Worm (Caenorhabditis elegans) whole organism, L1 larva: ENCODE data around the gene C35B1.2.
A peak's percentile ranks its signal among the peaks of the same experiment; 100 is the strongest.

Source experiments
- C04F5.9 ChIP-seq: sonication (generic microtip); optimal IDR thresholded peaks from 2 replicates; lab custom pipeline; 2016; ENCODE audit warnings: missing genetic modification characterization, missing compliant biosample characterization
- C34B4.2 ChIP-seq: sonication (generic microtip); optimal IDR thresholded peaks from 2 replicates; lab custom pipeline; 2017; ENCODE audit warnings: mild to moderate bottlenecking, missing genetic modification characterization, missing compliant biosample characterization
- F16B12.6 ChIP-seq: fragments of 150-350 bp; optimal IDR thresholded peaks from 2 replicates; lab custom pipeline; 2014; ENCODE audit warnings: missing biosample characterization, missing genetic modification characterization
- aha-1 ChIP-seq: fragments of 150-350 bp; optimal IDR thresholded peaks from 2 replicates; lab custom pipeline; 2014; ENCODE audit warnings: missing biosample characterization, missing genetic modification characterization
- ama-1 ChIP-seq: fragments of 150-350 bp; optimal IDR thresholded peaks from 2 replicates; lab custom pipeline; 2014
- ceh-63 ChIP-seq: fragments of 200-800 bp; sonication (Bioruptor generic); optimal IDR thresholded peaks from 2 replicates; lab custom pipeline; 2018; ENCODE audit warnings: mild to moderate bottlenecking, missing genetic modification characterization, missing compliant biosample characterization
- ceh-82 ChIP-seq, 3 experiments: fragments of 150-350 bp in 1 of 3; sonication (generic microtip) in 2 of 3; optimal IDR thresholded peaks; 2 replicates each; lab custom pipeline; 2014 to 2017; ENCODE audit warnings: missing biosample characterization in 3 of 3, missing genetic modification characterization in 3 of 3
- ceh-88 ChIP-seq: fragments of 200-800 bp; sonication (Bioruptor generic); IDR thresholded peaks from 2 replicates; pipeline ENCODE4 v1.3.6; 2022; ENCODE audit warnings: missing genetic modification characterization, missing compliant biosample characterization
- ces-1 ChIP-seq: fragments of 150-350 bp; optimal IDR thresholded peaks from 2 replicates; lab custom pipeline; 2014; ENCODE audit warnings: missing biosample characterization, missing genetic modification reagents, missing genetic modification characterization
- dpl-1 ChIP-seq, 3 experiments: fragments of 150-350 bp in 2 of 3; sonication (generic microtip) in 1 of 3; optimal IDR thresholded peaks; 2 replicates each; lab custom pipeline; 2014 to 2017; ENCODE audit warnings: missing biosample characterization in 3 of 3, missing genetic modification characterization in 3 of 3, missing genetic modification reagents in 3 of 3
- dsc-1 ChIP-seq: sonication (generic microtip); optimal IDR thresholded peaks from 2 replicates; lab custom pipeline; 2016; ENCODE audit warnings: mild to moderate bottlenecking, missing genetic modification characterization, missing compliant biosample characterization
- egl-13 ChIP-seq: sonication (generic microtip); optimal IDR thresholded peaks from 2 replicates; lab custom pipeline; 2016; ENCODE audit warnings: missing genotype, missing genetic modification reagents, missing genetic modification characterization, missing compliant biosample characterization
- egl-27 ChIP-seq, 2 experiments: fragments of 150-350 bp in 1 of 2; sonication (generic microtip); optimal IDR thresholded peaks; 3 replicates each; lab custom pipeline; 2017 to 2018; ENCODE audit warnings: missing biosample characterization in 2 of 2, missing genetic modification characterization in 2 of 2, missing genetic modification reagents in 2 of 2
- elt-2 ChIP-seq: sonication (generic microtip); optimal IDR thresholded peaks from 2 replicates; lab custom pipeline; 2016; ENCODE audit warnings: missing genetic modification characterization, mild to moderate bottlenecking, inconsistent platforms, missing compliant biosample characterization, missing genetic modification reagents
- ets-5 ChIP-seq: fragments of 200-800 bp; sonication (Bioruptor generic); IDR thresholded peaks from 2 replicates; pipeline ENCODE4 v1.3.6; 2022; ENCODE audit warnings: missing genetic modification characterization, missing compliant biosample characterization
- fkh-4 ChIP-seq: sonication (generic microtip); optimal IDR thresholded peaks from 2 replicates; lab custom pipeline; 2016; ENCODE audit warnings: missing compliant biosample characterization, missing genetic modification characterization, borderline replicate concordance
- fos-1 ChIP-seq: fragments of 150-350 bp; optimal IDR thresholded peaks from 2 replicates; lab custom pipeline; 2014; ENCODE audit warnings: missing biosample characterization, missing genetic modification characterization
- jun-1 ChIP-seq: fragments of 150-350 bp; optimal IDR thresholded peaks from 2 replicates; lab custom pipeline; 2014; ENCODE audit warnings: missing biosample characterization, missing genetic modification reagents, missing genetic modification characterization
- lin-13 ChIP-seq: fragments of 150-350 bp; optimal IDR thresholded peaks from 2 replicates; lab custom pipeline; 2014; ENCODE audit warnings: missing biosample characterization, missing genetic modification reagents, missing genetic modification characterization
- lin-14 ChIP-seq: fragments of 200-800 bp; sonication (Bioruptor generic); optimal IDR thresholded peaks from 2 replicates; lab custom pipeline; 2018; ENCODE audit warnings: mild to moderate bottlenecking, missing genetic modification characterization, moderate library complexity, missing compliant biosample characterization
- lin-35 ChIP-seq, 2 experiments: fragments of 150-350 bp; optimal IDR thresholded peaks; 2 replicates each; lab custom pipeline; 2014; ENCODE audit warnings: missing biosample characterization in 2 of 2, missing genetic modification characterization in 2 of 2, missing genetic modification reagents in 2 of 2
- lin-39 ChIP-seq: fragments of 150-350 bp; optimal IDR thresholded peaks from 2 replicates; lab custom pipeline; 2014; ENCODE audit warnings: missing biosample characterization, missing genetic modification reagents, missing genetic modification characterization
- lsy-2 ChIP-seq, 2 experiments: fragments of 150-350 bp; optimal IDR thresholded peaks; 2 replicates each; lab custom pipeline; 2014; ENCODE audit warnings: missing biosample characterization in 2 of 2, missing genetic modification characterization in 2 of 2
- mab-9 ChIP-seq: fragments of 200-800 bp; sonication (Bioruptor generic); IDR thresholded peaks from 2 replicates; pipeline ENCODE4 v1.3.6; 2022; ENCODE audit warnings: missing genetic modification reagents, missing genetic modification characterization, missing compliant biosample characterization
- mep-1 ChIP-seq: fragments of 150-350 bp; optimal IDR thresholded peaks from 2 replicates; lab custom pipeline; 2014; ENCODE audit warnings: missing biosample characterization, missing genetic modification characterization
- nhr-11 ChIP-seq: fragments of 150-350 bp; optimal IDR thresholded peaks from 2 replicates; lab custom pipeline; 2014; ENCODE audit warnings: missing biosample characterization, missing genetic modification characterization
- nhr-12 ChIP-seq: sonication (generic microtip); optimal IDR thresholded peaks from 2 replicates; lab custom pipeline; 2017; ENCODE audit warnings: missing biosample characterization, missing genetic modification characterization
- nhr-19 ChIP-seq: fragments of 200-800 bp; sonication (Bioruptor generic); conservative IDR thresholded peaks from 2 replicates; pipeline ENCODE4 v1.3.6; 2022; ENCODE audit warnings: missing genetic modification characterization, missing compliant biosample characterization
- nhr-20 ChIP-seq: sonication (generic microtip); optimal IDR thresholded peaks from 2 replicates; lab custom pipeline; 2016; ENCODE audit warnings: mild to moderate bottlenecking, missing genetic modification characterization, missing compliant biosample characterization
- nhr-71 ChIP-seq: sonication (generic microtip); optimal IDR thresholded peaks from 2 replicates; lab custom pipeline; 2016; ENCODE audit warnings: mild to moderate bottlenecking, missing genetic modification characterization, moderate library complexity, missing compliant biosample characterization
- nhr-76 ChIP-seq: sonication (generic microtip); optimal IDR thresholded peaks from 2 replicates; lab custom pipeline; 2017; ENCODE audit warnings: missing biosample characterization, missing genetic modification characterization
- nhr-77 ChIP-seq: fragments of 150-350 bp; optimal IDR thresholded peaks from 2 replicates; lab custom pipeline; 2014; ENCODE audit warnings: missing biosample characterization, missing genetic modification characterization
- nhr-85 ChIP-seq: sonication (generic microtip); peaks from one replicate; lab custom pipeline; 2016; ENCODE audit warnings: missing genetic modification characterization, inconsistent platforms, missing compliant biosample characterization
- nhr-90 ChIP-seq: sonication (generic microtip); optimal IDR thresholded peaks from 2 replicates; lab custom pipeline; 2016; ENCODE audit warnings: mild to moderate bottlenecking, missing genetic modification characterization, missing compliant biosample characterization; ENCODE audit not compliant: poor library complexity
- pag-3 ChIP-seq: sonication (generic microtip); optimal IDR thresholded peaks from 2 replicates; lab custom pipeline; 2017; ENCODE audit warnings: missing genetic modification characterization, mild to moderate bottlenecking, missing compliant biosample characterization, antibody characterized with exemption, borderline replicate concordance; ENCODE audit not compliant: insufficient read depth
- pax-3 ChIP-seq: fragments of 200-800 bp; sonication (Bioruptor generic); optimal IDR thresholded peaks from 2 replicates; lab custom pipeline; 2018; ENCODE audit warnings: mild to moderate bottlenecking, missing genetic modification characterization, moderate library complexity, missing compliant biosample characterization
- rnt-1 ChIP-seq: sonication (generic microtip); optimal IDR thresholded peaks from 2 replicates; lab custom pipeline; 2016; ENCODE audit warnings: mild to moderate bottlenecking, missing genetic modification characterization, moderate library complexity, missing compliant biosample characterization
- skn-1 ChIP-seq: fragments of 150-350 bp; optimal IDR thresholded peaks from 2 replicates; lab custom pipeline; 2014; ENCODE audit warnings: missing biosample characterization, missing genetic modification characterization
- snu-23 ChIP-seq: sonication (generic microtip); optimal IDR thresholded peaks from 2 replicates; lab custom pipeline; 2016; ENCODE audit warnings: missing genetic modification characterization, missing compliant biosample characterization
- sptf-1 ChIP-seq: fragments of 150-350 bp; optimal IDR thresholded peaks from 2 replicates; lab custom pipeline; 2014; ENCODE audit warnings: missing biosample characterization, missing genetic modification characterization
- swsn-7 ChIP-seq: sonication (generic microtip); optimal IDR thresholded peaks from 2 replicates; lab custom pipeline; 2016; ENCODE audit warnings: missing genetic modification characterization, missing compliant biosample characterization
- tbx-2 ChIP-seq: sonication (generic microtip); optimal IDR thresholded peaks from 2 replicates; lab custom pipeline; 2016; ENCODE audit warnings: missing genetic modification characterization, missing compliant biosample characterization
- unc-130 ChIP-seq: fragments of 150-350 bp; optimal IDR thresholded peaks from 2 replicates; lab custom pipeline; 2017; ENCODE audit warnings: missing biosample characterization, missing genetic modification characterization, inconsistent platforms
- unc-30 ChIP-seq: sonication (generic microtip); optimal IDR thresholded peaks from 2 replicates; lab custom pipeline; 2017; ENCODE audit warnings: missing biosample characterization, missing genetic modification characterization
- unc-98 ChIP-seq: fragments of 200-800 bp; sonication (Bioruptor generic); IDR thresholded peaks from 2 replicates; pipeline ENCODE4 v1.3.6; 2022; ENCODE audit warnings: missing genetic modification characterization, missing compliant biosample characterization
- xbp-1 ChIP-seq: sonication (generic microtip); optimal IDR thresholded peaks from 2 replicates; lab custom pipeline; 2016; ENCODE audit warnings: missing genetic modification characterization, missing compliant biosample characterization
- zag-1 ChIP-seq: fragments of 150-350 bp; optimal IDR thresholded peaks from 2 replicates; lab custom pipeline; 2014; ENCODE audit warnings: missing biosample characterization, missing genetic modification characterization
- zip-4 ChIP-seq: fragments of 200-800 bp; sonication (Bioruptor generic); optimal IDR thresholded peaks from 2 replicates; lab custom pipeline; 2018; ENCODE audit warnings: mild to moderate bottlenecking, missing genetic modification characterization, moderate library complexity, missing compliant biosample characterization
- ztf-11 ChIP-seq, 2 experiments: sonication (generic microtip); optimal IDR thresholded peaks; 2 replicates each; lab custom pipeline; 2016 to 2017; ENCODE audit warnings: missing genetic modification characterization in 2 of 2, missing biosample characterization in 1 of 2, missing compliant biosample characterization in 1 of 2

Gene C35B1.2

DNA sequence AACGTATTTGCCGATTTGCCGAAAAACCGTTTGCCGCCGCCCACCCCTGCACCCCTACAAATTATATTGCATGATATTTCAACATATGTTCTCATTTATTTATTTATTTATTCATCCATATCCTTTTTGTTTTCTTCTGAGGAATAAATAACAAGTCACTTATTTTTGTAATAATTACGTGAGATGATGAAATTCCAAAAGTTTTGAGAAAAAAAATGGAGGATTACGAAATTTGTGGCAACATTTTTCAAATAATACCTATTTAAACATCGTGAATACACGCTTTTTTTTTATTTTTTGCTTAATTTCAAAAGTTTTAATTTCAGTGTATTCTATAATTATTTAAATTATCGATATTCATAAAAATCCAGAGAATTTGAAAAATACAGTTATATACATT, 10.9 kb downstream of the C35B1.2 start:
- TF ChIP-seq skn-1 (tag; lab: Kevin White, UChicago): peak; percentile 58
- TF ChIP-seq elt-2 (tag; lab: Kevin White, UChicago): no peak

DNA sequence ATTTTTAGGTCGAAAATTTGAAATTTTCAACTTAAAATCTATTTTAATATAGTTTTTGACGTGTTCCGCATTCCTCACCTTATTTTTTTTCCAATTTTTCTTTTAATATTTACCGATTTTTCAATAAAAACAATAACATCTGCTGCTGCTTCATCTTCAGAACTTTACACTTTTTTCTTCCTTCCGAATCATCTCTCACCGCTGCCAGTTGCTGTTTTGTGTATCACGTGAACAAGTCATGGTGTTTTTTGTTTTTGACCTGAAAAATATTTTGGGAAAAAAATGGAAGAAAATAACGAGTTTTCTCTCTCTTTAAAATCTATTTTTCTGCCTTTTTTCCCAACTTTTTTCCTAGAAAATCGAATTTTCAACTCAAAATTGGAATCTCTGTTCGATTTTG, 13.8 kb downstream of the C35B1.2 start:
- TF ChIP-seq nhr-77 (tag; lab: Kevin White, UChicago) (no peak), fos-1 (tag; lab: Kevin White, UChicago) (no peak), ceh-63 (no peak), lin-35 (GFP tag; optimal IDR thresholded peaks at IDR 0.05; lab: Kevin White, UChicago) (no peak), nhr-19 (GFP tag; lab: Robert Waterston, UW) (peak; percentile 34; the same call in 1 of the 2 replicates), aha-1 (tag; lab: Kevin White, UChicago) (no peak), rnt-1 (tag; lab: Kevin White, UChicago) (no peak), mab-9 (no peak), xbp-1 (no peak), lin-13 (GFP tag; lab: Kevin White, UChicago) (no peak), ztf-11 (tag; optimal IDR thresholded peaks at IDR 0.05; lab: Kevin White, UChicago) (no peak), fkh-4 (no peak), pax-3 (tag; lab: Kevin White, UChicago) (no peak), jun-1 (no peak), ces-1 (GFP tag; lab: Kevin White, UChicago) (no peak), nhr-11 (tag; lab: Kevin White, UChicago) (no peak), nhr-76 (tag; lab: Kevin White, UChicago) (no peak), C34B4.2 (no peak), egl-27 (tag; optimal IDR thresholded peaks at IDR 0.05; lab: Kevin White, UChicago) (no peak), tbx-2 (tag; lab: Kevin White, UChicago) (no peak), mep-1 (tag; lab: Kevin White, UChicago) (no peak), zag-1 (tag; lab: Kevin White, UChicago) (no peak), skn-1 (tag; lab: Kevin White, UChicago) (no peak), nhr-85 (tag; lab: Kevin White, UChicago) (no peak), unc-98 (no peak), unc-130 (peak; percentile 48), unc-30 (no peak), swsn-7 (tag; lab: Kevin White, UChicago) (no peak), F16B12.6 (tag; lab: Kevin White, UChicago) (no peak), nhr-90 (tag; lab: Kevin White, UChicago) (no peak), pag-3 (tag; lab: Kevin White, UChicago) (peak; percentile 40), lsy-2 (tag; optimal IDR thresholded peaks at IDR 0.05; lab: Kevin White, UChicago) (peak; percentile 10 to 21), zip-4 (GFP tag; lab: Kevin White, UChicago) (no peak), dpl-1 (GFP tag; optimal IDR thresholded peaks at IDR 0.05; lab: Kevin White, UChicago) (peak in 1 of 3 experiments; percentile 13), ceh-82 (tag; optimal IDR thresholded peaks at IDR 0.05; lab: Kevin White, UChicago) (no peak), snu-23 (GFP tag; lab: Kevin White, UChicago) (peak; percentile 7), ceh-88 (GFP tag; lab: Robert Waterston, UW) (no peak), lin-14 (peak; percentile 54), lin-39 (tag; lab: Kevin White, UChicago) (no peak), ets-5 (GFP tag; lab: Robert Waterston, UW) (no peak), nhr-71 (tag; lab: Kevin White, UChicago) (peak; percentile 48), dsc-1 (tag; lab: Kevin White, UChicago) (no peak), nhr-20 (no peak), nhr-12 (no peak), ama-1 (lab: Kevin White, UChicago) (no peak), egl-13 (no peak), C04F5.9 (no peak), sptf-1 (tag; lab: Kevin White, UChicago) (no peak)
